In the genomic region with DNA sequence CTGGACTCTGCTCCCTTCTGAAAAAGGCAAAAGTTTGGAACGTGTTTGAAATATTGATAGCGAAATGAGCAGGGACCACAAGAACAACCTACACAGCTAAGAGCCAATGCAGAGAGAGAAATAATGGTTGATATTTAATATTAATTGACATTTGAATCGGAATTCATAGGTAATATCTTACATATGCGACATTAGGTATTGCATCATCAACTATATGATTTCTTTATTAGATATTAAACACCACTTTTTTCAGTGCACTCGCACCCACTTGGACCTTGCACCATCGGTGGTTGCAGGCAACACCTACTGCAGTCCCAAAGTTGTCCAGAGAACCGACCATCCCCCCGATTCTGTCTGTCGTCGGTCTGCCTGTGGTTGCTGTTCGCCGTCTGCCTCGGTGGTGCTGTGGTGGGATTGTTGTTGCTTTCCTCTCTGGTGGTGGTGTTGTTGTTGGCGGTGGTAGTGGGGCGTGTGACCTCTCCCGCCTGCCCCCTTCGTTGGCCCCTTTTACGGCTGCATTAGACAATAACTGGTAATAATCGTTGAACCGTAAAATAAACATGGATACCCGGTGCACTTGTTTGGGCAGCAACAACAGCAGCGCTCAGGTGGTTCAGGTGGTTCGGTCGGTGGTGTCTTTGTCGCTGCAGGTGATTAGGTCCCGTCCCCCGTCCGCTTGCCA, we compare ENCODE assay signal across 1 fruit fly cellular context.
TF ChIP-seq lines count a peak whose summit lies in the region.

No protein-coding gene starts in this region.

TF ChIP-seq in whole organism, embryonic, 481 proteins besides CTCF, POLR2A, EP300 and RAD21 (continued from another document and continues in another):
- TF ChIP-seq ro (GFP tag; IDR thresholded peaks at IDR 0.05; lab: Robert Waterston, UW) (peak; percentile 51; the same call in 1 of the 2 replicates), btn (GFP tag; optimal IDR thresholded peaks at IDR 0.05; lab: Kevin White, UChicago) (peak; percentile 2), Ptx1 (GFP tag; IDR thresholded peaks at IDR 0.05; lab: Robert Waterston, UW) (peak; percentile 55; the same call in 1 of the 2 replicates), Sin3A (optimal IDR thresholded peaks at IDR 0.05; lab: Kevin White, UChicago) (no peak), CG18764 (GFP tag; optimal IDR thresholded peaks at IDR 0.05; lab: Kevin White, UChicago) (no peak), crol (GFP tag; IDR thresholded peaks at IDR 0.05; lab: Robert Waterston, UW) (peak; percentile 72), CG9437 (GFP tag; optimal IDR thresholded peaks at IDR 0.05; lab: Kevin White, UChicago) (peak; percentile 26), Lim3 (GFP tag; IDR thresholded peaks at IDR 0.05; lab: Robert Waterston, UW) (no peak), Abd-B (GFP tag; optimal IDR thresholded peaks at IDR 0.05; lab: Kevin White, UChicago) (peak; percentile 27), scrt (GFP tag; optimal IDR thresholded peaks at IDR 0.05; lab: Kevin White, UChicago) (peak; percentile 3), CG5180 (GFP tag; optimal IDR thresholded peaks at IDR 0.05; lab: Kevin White, UChicago) (peak; percentile 34), HHEX (GFP tag; optimal IDR thresholded peaks at IDR 0.05; lab: Kevin White, UChicago) (peak; percentile 7), CG18599 (GFP tag; optimal IDR thresholded peaks at IDR 0.05; lab: Kevin White, UChicago) (peak; percentile 44), CG3995 (GFP tag; optimal IDR thresholded peaks at IDR 0.05; lab: Kevin White, UChicago) (no peak), CG13894 (tag; optimal IDR thresholded peaks at IDR 0.05; lab: Kevin White, UChicago) (no peak), pfk (GFP tag; optimal IDR thresholded peaks at IDR 0.05; lab: Kevin White, UChicago) (no peak), CG18011 (GFP tag; optimal IDR thresholded peaks at IDR 0.05; lab: Kevin White, UChicago) (no peak), run (tag; optimal IDR thresholded peaks at IDR 0.05; lab: Kevin White, UChicago) (no peak), Adf1 (GFP tag; IDR thresholded peaks at IDR 0.05; lab: Robert Waterston, UW) (no peak), E2f2 (GFP tag; IDR thresholded peaks at IDR 0.05; lab: Robert Waterston, UW) (peak; percentile 28; the same call in 1 of the 2 replicates), CG7357 (GFP tag; IDR thresholded peaks at IDR 0.05; lab: Robert Waterston, UW) (peak; percentile 63; the same call in 1 of the 3 replicates), ERR (GFP tag; optimal IDR thresholded peaks at IDR 0.05; lab: Kevin White, UChicago) (no peak), sd (tag; optimal IDR thresholded peaks at IDR 0.05; lab: Kevin White, UChicago) (no peak), yki (optimal IDR thresholded peaks at IDR 0.05; lab: Kevin White, UChicago) (no peak), CG30403 (GFP tag; optimal IDR thresholded peaks at IDR 0.05; lab: Kevin White, UChicago) (peak; percentile 41), pzg (GFP tag; optimal IDR thresholded peaks at IDR 0.05; lab: Kevin White, UChicago) (no peak), usp (GFP tag; optimal IDR thresholded peaks at IDR 0.05; lab: Kevin White, UChicago) (no peak), cwo (GFP tag; optimal IDR thresholded peaks at IDR 0.05; lab: Kevin White, UChicago) (peak; percentile 44), CG10565 (GFP tag; optimal IDR thresholded peaks at IDR 0.05; lab: Kevin White, UChicago) (no peak), CG1603 (tag; optimal IDR thresholded peaks at IDR 0.05; lab: Kevin White, UChicago) (peak; percentile 87), hkb (optimal IDR thresholded peaks at IDR 0.05; lab: Kevin White, UChicago) (no peak), hkb (GFP tag; IDR thresholded peaks at IDR 0.05; lab: Robert Waterston, UW) (peak; percentile 68; the same call in 1 of the 2 replicates), disco-r (GFP tag; optimal IDR thresholded peaks at IDR 0.05; lab: Kevin White, UChicago) (no peak), HmgD (GFP tag; optimal IDR thresholded peaks at IDR 0.05; lab: Kevin White, UChicago) (no peak), CG1024 (GFP tag; IDR thresholded peaks at IDR 0.05; lab: Robert Waterston, UW) (peak; percentile 52; the same call in 1 of the 2 replicates), Hey (tag; optimal IDR thresholded peaks at IDR 0.05; lab: Kevin White, UChicago) (no peak), CG7928 (GFP tag; optimal IDR thresholded peaks at IDR 0.05; lab: Kevin White, UChicago) (no peak), phol (tag; optimal IDR thresholded peaks at IDR 0.05; lab: Kevin White, UChicago) (peak; percentile 66), CG12744 (GFP tag; optimal IDR thresholded peaks at IDR 0.05; lab: Kevin White, UChicago) (no peak), CG3838 (GFP tag; optimal IDR thresholded peaks at IDR 0.05; lab: Kevin White, UChicago) (peak; percentile 5), sug (tag; optimal IDR thresholded peaks at IDR 0.05; lab: Kevin White, UChicago) (no peak), knrl (GFP tag; IDR thresholded peaks at IDR 0.05; lab: Robert Waterston, UW; ENCODE audit: partially characterized antibody) (no peak), CG8478 (optimal IDR thresholded peaks at IDR 0.05; lab: Kevin White, UChicago) (no peak), fu2 (GFP tag; optimal IDR thresholded peaks at IDR 0.05; lab: Kevin White, UChicago) (no peak), fd96Cb (tag; optimal IDR thresholded peaks at IDR 0.05; lab: Kevin White, UChicago) (peak; percentile 52), CG11456 (GFP tag; IDR thresholded peaks at IDR 0.05; lab: Robert Waterston, UW) (no peak), Rfx (GFP tag; IDR thresholded peaks at IDR 0.05; lab: Robert Waterston, UW) (0 out of 2 replicates have a peak, but pooled peaks have one; percentile 9), CG12769 (tag; optimal IDR thresholded peaks at IDR 0.05; lab: Kevin White, UChicago) (peak; percentile 69), ewg (GFP tag; optimal IDR thresholded peaks at IDR 0.05; lab: Kevin White, UChicago) (peak; percentile 57), CG2678 (tag; optimal IDR thresholded peaks at IDR 0.05; lab: Kevin White, UChicago) (peak; percentile 72), ATbp (GFP tag; optimal IDR thresholded peaks at IDR 0.05; lab: Kevin White, UChicago) (peak; percentile 56), MESR4 (GFP tag; optimal IDR thresholded peaks at IDR 0.05; lab: Kevin White, UChicago) (no peak), CHES-1-like (GFP tag; optimal IDR thresholded peaks at IDR 0.05; lab: Kevin White, UChicago) (no peak), cato (GFP tag; optimal IDR thresholded peaks at IDR 0.05; lab: Kevin White, UChicago; ENCODE audit: borderline replicate concordance) (no peak), CG12236 (GFP tag; optimal IDR thresholded peaks at IDR 0.05; lab: Kevin White, UChicago) (no peak), CrebB (tag; optimal IDR thresholded peaks at IDR 0.05; lab: Kevin White, UChicago) (peak; percentile 45), lmd (GFP tag; IDR thresholded peaks at IDR 0.05; lab: Robert Waterston, UW) (peak; percentile 63), exex (tag; optimal IDR thresholded peaks at IDR 0.05; lab: Kevin White, UChicago) (no peak), zfh2 (GFP tag; optimal IDR thresholded peaks at IDR 0.05; lab: Kevin White, UChicago) (no peak), row (GFP tag; IDR thresholded peaks at IDR 0.05; lab: Robert Waterston, UW) (peak; percentile 76), Med (GFP tag; lab: Kevin White, UChicago) (peak; percentile 89), otp (GFP tag; IDR thresholded peaks at IDR 0.05; lab: Robert Waterston, UW) (peak; percentile 63; the same call in 1 of the 3 replicates), H2.0 (GFP tag; IDR thresholded peaks at IDR 0.05; lab: Robert Waterston, UW) (peak; percentile 43; the same call in 1 of the 2 replicates), CG15479 (GFP tag; optimal IDR thresholded peaks at IDR 0.05; lab: Kevin White, UChicago) (no peak), kni (GFP tag; optimal IDR thresholded peaks at IDR 0.05; lab: Kevin White, UChicago) (peak; percentile 88), ap (GFP tag; IDR thresholded peaks at IDR 0.05; lab: Robert Waterston, UW) (peak; percentile 31; the same call in 1 of the 2 replicates), Vsx1 (GFP tag; optimal IDR thresholded peaks at IDR 0.05; lab: Kevin White, UChicago) (no peak), D19A (tag; optimal IDR thresholded peaks at IDR 0.05; lab: Kevin White, UChicago) (peak; percentile 55), Sry-δ (GFP tag; optimal IDR thresholded peaks at IDR 0.05; lab: Kevin White, UChicago) (no peak), CG16813 (GFP tag; IDR thresholded peaks at IDR 0.05; lab: Robert Waterston, UW; ENCODE audit: partially characterized antibody) (no peak), ab (GFP tag; optimal IDR thresholded peaks at IDR 0.05; lab: Kevin White, UChicago) (no peak), ftz-f1 (GFP tag; optimal IDR thresholded peaks at IDR 0.05; lab: Kevin White, UChicago) (no peak), Xrp1 (GFP tag; IDR thresholded peaks at IDR 0.05; lab: Robert Waterston, UW) (peak; percentile 84), Antp (GFP tag; optimal IDR thresholded peaks at IDR 0.05; lab: Kevin White, UChicago) (no peak), gsb (GFP tag; IDR thresholded peaks at IDR 0.05; lab: Robert Waterston, UW) (no peak), Doc3 (GFP tag; IDR thresholded peaks at IDR 0.05; lab: Robert Waterston, UW; ENCODE audit: partially characterized antibody) (no peak), CG17568 (GFP tag; optimal IDR thresholded peaks at IDR 0.05; lab: Kevin White, UChicago) (no peak), dpn (GFP tag; optimal IDR thresholded peaks at IDR 0.05; lab: Kevin White, UChicago) (peak in 1 of 2 experiments; percentile 48), Jarid2 (GFP tag; optimal IDR thresholded peaks at IDR 0.05; lab: Kevin White, UChicago) (peak; percentile 22), Dref (GFP tag; IDR thresholded peaks at IDR 0.05; lab: Robert Waterston, UW) (0 out of 2 replicates have a peak, but pooled peaks have one; percentile 8), Atf-2 (GFP tag; optimal IDR thresholded peaks at IDR 0.05; lab: Kevin White, UChicago) (no peak), crp (GFP tag; optimal IDR thresholded peaks at IDR 0.05; lab: Kevin White, UChicago) (no peak), C15 (GFP tag; IDR thresholded peaks at IDR 0.05; lab: Robert Waterston, UW) (no peak), CG16815 (GFP tag; optimal IDR thresholded peaks at IDR 0.05; lab: Kevin White, UChicago) (peak; percentile 73), pros (GFP tag; optimal IDR thresholded peaks at IDR 0.05; lab: Kevin White, UChicago) (no peak), CG6813 (GFP tag; optimal IDR thresholded peaks at IDR 0.05; lab: Kevin White, UChicago) (peak; percentile 14), CG17385 (GFP tag; optimal IDR thresholded peaks at IDR 0.05; lab: Kevin White, UChicago) (peak; percentile 56), CG34376 (GFP tag; optimal IDR thresholded peaks at IDR 0.05; lab: Kevin White, UChicago) (no peak), Dbx (GFP tag; IDR thresholded peaks at IDR 0.05; lab: Robert Waterston, UW) (no peak), zen (tag; optimal IDR thresholded peaks at IDR 0.05; lab: Kevin White, UChicago) (peak; percentile 22), slou (GFP tag; optimal IDR thresholded peaks at IDR 0.05; lab: Kevin White, UChicago) (no peak), CG17802 (tag; optimal IDR thresholded peaks at IDR 0.05; lab: Kevin White, UChicago) (peak; percentile 40), grau (tag; optimal IDR thresholded peaks at IDR 0.05; lab: Kevin White, UChicago) (peak; percentile 62), Kr (GFP tag; optimal IDR thresholded peaks at IDR 0.05; lab: Kevin White, UChicago) (no peak), h (optimal IDR thresholded peaks at IDR 0.05; lab: Kevin White, UChicago) (no peak), gsb-n (tag; optimal IDR thresholded peaks at IDR 0.05; lab: Kevin White, UChicago) (peak; percentile 66), peb (GFP tag; IDR thresholded peaks at IDR 0.05; lab: Robert Waterston, UW) (peak; percentile 57; the same call in 1 of the 2 replicates), Gsc (GFP tag; IDR thresholded peaks at IDR 0.05; lab: Robert Waterston, UW) (peak; percentile 18; the same call in 1 of the 2 replicates), CG1233 (GFP tag; optimal IDR thresholded peaks at IDR 0.05; lab: Kevin White, UChicago) (peak; percentile 55), dmrt99B (tag; optimal IDR thresholded peaks at IDR 0.05; lab: Kevin White, UChicago) (peak; percentile 60), Hr51 (GFP tag; optimal IDR thresholded peaks at IDR 0.05; lab: Kevin White, UChicago) (peak in 1 of 2 experiments; percentile 56), Awh (GFP tag; IDR thresholded peaks at IDR 0.05; lab: Robert Waterston, UW) (peak; percentile 77), CG10654 (GFP tag; optimal IDR thresholded peaks at IDR 0.05; lab: Kevin White, UChicago) (no peak), CG17912 (GFP tag; optimal IDR thresholded peaks at IDR 0.05; lab: Kevin White, UChicago) (no peak), CG15073 (GFP tag; optimal IDR thresholded peaks at IDR 0.05; lab: Kevin White, UChicago) (no peak), CG18262 (tag; optimal IDR thresholded peaks at IDR 0.05; lab: Kevin White, UChicago) (peak; percentile 78), chm (GFP tag; IDR thresholded peaks at IDR 0.05; lab: Robert Waterston, UW) (peak; percentile 65; the same call in 1 of the 2 replicates), CG7556 (GFP tag; optimal IDR thresholded peaks at IDR 0.05; lab: Kevin White, UChicago) (peak; percentile 68), CG12942 (GFP tag; optimal IDR thresholded peaks at IDR 0.05; lab: Kevin White, UChicago) (no peak), CG2712 (tag; optimal IDR thresholded peaks at IDR 0.05; lab: Kevin White, UChicago) (peak; percentile 86), CG1602 (GFP tag; optimal IDR thresholded peaks at IDR 0.05; lab: Kevin White, UChicago) (peak; percentile 51), dan (GFP tag; IDR thresholded peaks at IDR 0.05; lab: Robert Waterston, UW) (no peak), chinmo (GFP tag; IDR thresholded peaks at IDR 0.05; lab: Robert Waterston, UW; ENCODE audit: partially characterized antibody) (no peak), CG14710 (tag; optimal IDR thresholded peaks at IDR 0.05; lab: Kevin White, UChicago) (peak; percentile 64), sens-2 (GFP tag; IDR thresholded peaks at IDR 0.05; lab: Robert Waterston, UW) (peak; percentile 49; the same call in 1 of the 2 replicates), ase (GFP tag; IDR thresholded peaks at IDR 0.05; lab: Robert Waterston, UW) (peak; percentile 37; the same call in 1 of the 3 replicates), CG43689 (GFP tag; IDR thresholded peaks at IDR 0.05; lab: Robert Waterston, UW) (no peak), so (GFP tag; IDR thresholded peaks at IDR 0.05; lab: Robert Waterston, UW) (no peak; the same call in 2 of the 3 replicates), Gug (GFP tag; IDR thresholded peaks at IDR 0.05; lab: Robert Waterston, UW) (no peak; the same call in 3 of the 4 replicates), CG17612 (GFP tag; IDR thresholded peaks at IDR 0.05; lab: Robert Waterston, UW) (no peak), PHDP (tag; optimal IDR thresholded peaks at IDR 0.05; lab: Kevin White, UChicago) (peak; percentile 63), bsh (GFP tag; optimal IDR thresholded peaks at IDR 0.05; lab: Kevin White, UChicago) (peak; percentile 74 to 82), psq (GFP tag; optimal IDR thresholded peaks at IDR 0.05; lab: Kevin White, UChicago) (no peak), CG13624 (GFP tag; optimal IDR thresholded peaks at IDR 0.05; lab: Kevin White, UChicago) (no peak)
